Worm (Caenorhabditis elegans) whole organism, L4/young adult: ENCODE data around the gene spp-10.

Experiments
- W03F9.2 ChIP-seq: fragments of 150-350 bp; optimal IDR thresholded peaks from 2 replicates; lab custom pipeline; 2014; ENCODE audit warnings: missing biosample characterization, missing genetic modification characterization
- dao-5 ChIP-seq: sonication (generic microtip); optimal IDR thresholded peaks from 2 replicates; lab custom pipeline; 2016; ENCODE audit warnings: missing genotype, missing genetic modification characterization, moderate library complexity, missing compliant biosample characterization
- him-1 ChIP-seq: sonication (generic microtip); optimal IDR thresholded peaks from 2 replicates; lab custom pipeline; 2016; ENCODE audit warnings: missing genotype, missing genetic modification reagents, missing genetic modification characterization, missing compliant biosample characterization

spp-10 gene

ce11 chrIV:8476880-8477279, at the start of gene spp-10:
Gene spp-10 (plus strand): TSS chrIV:8477180.
- no peak for TF ChIP-seq W03F9.2 (tag; lab: Kevin White, UChicago)
- TF ChIP-seq him-1 (tag; lab: Kevin White, UChicago) = no peak
- TF ChIP-seq dao-5 = no peak

ce11 chrIV:8428492-8428891, 48.5 kb upstream of the spp-10 start:
- peak; percentile 89 for TF ChIP-seq him-1 (tag; lab: Kevin White, UChicago)
- no peak for TF ChIP-seq dao-5
- TF ChIP-seq W03F9.2 (tag; lab: Kevin White, UChicago) = peak; percentile 79

ce11 chrIV:8431567-8432458, 45.2 kb upstream of the spp-10 start:
- TF ChIP-seq him-1 (tag; lab: Kevin White, UChicago) (peak; percentile 33), W03F9.2 (tag; lab: Kevin White, UChicago) (peak; percentile 3), dao-5 (no peak)

- TF ChIP-seq him-1 (tag; lab: Kevin White, UChicago) (peak; percentile 42), W03F9.2 (tag; lab: Kevin White, UChicago) (peak; percentile 87), dao-5 (no peak)
These were observed 44.3 kb upstream of the spp-10 start, which contains the start of the genes T26A8.4 and pdtf-1 for ce11 chrIV:8432709-8433108. Gene T26A8.4 (minus strand): TSS chrIV:8432893. Gene pdtf-1 (plus strand): TSS chrIV:8433038.

- TF ChIP-seq W03F9.2 (tag; lab: Kevin White, UChicago) (no peak), him-1 (tag; lab: Kevin White, UChicago) (no peak), dao-5 (no peak)
These were observed 30.1 kb upstream of the spp-10 start, which contains the start of gene T01B11.1 for ce11 chrIV:8446904-8447303. Gene T01B11.1 (plus strand): TSS chrIV:8447204.

ce11 chrIV:8449869-8450268, 27.1 kb upstream of the spp-10 start:
- no peak for TF ChIP-seq him-1 (tag; lab: Kevin White, UChicago)
- no peak for TF ChIP-seq W03F9.2 (tag; lab: Kevin White, UChicago)
- TF ChIP-seq dao-5 = no peak

ce11 chrIV:8450534-8450933, 26.4 kb upstream of the spp-10 start:
- TF ChIP-seq dao-5 (no peak), W03F9.2 (tag; lab: Kevin White, UChicago) (no peak), him-1 (tag; lab: Kevin White, UChicago) (no peak)

- TF ChIP-seq him-1 (tag; lab: Kevin White, UChicago) (no peak), dao-5 (no peak)
These were observed 25.2 kb upstream of the spp-10 start, which contains the start of gene eppl-1 for ce11 chrIV:8451709-8452248. Gene eppl-1 (minus strand): TSS chrIV:8451759.

- TF ChIP-seq dao-5 (no peak), W03F9.2 (tag; lab: Kevin White, UChicago) (no peak), him-1 (tag; lab: Kevin White, UChicago) (no peak)
These were observed 23.8 kb upstream of the spp-10 start for ce11 chrIV:8453178-8453577.

ce11 chrIV:8454076-8454475, 22.9 kb upstream of the spp-10 start:
- TF ChIP-seq dao-5 (no peak), him-1 (tag; lab: Kevin White, UChicago) (no peak), W03F9.2 (tag; lab: Kevin White, UChicago) (no peak)

- TF ChIP-seq dao-5 = no peak
- TF ChIP-seq W03F9.2 (tag; lab: Kevin White, UChicago) = no peak
- no peak for TF ChIP-seq him-1 (tag; lab: Kevin White, UChicago)
These were observed 20.1 kb upstream of the spp-10 start, which contains the start of gene syx-4 for ce11 chrIV:8456899-8457298. Gene syx-4 (plus strand): TSS chrIV:8457280.

- no peak for TF ChIP-seq W03F9.2 (tag; lab: Kevin White, UChicago)
- TF ChIP-seq dao-5 = no peak
- TF ChIP-seq him-1 (tag; lab: Kevin White, UChicago) = no peak
These were observed 16.8 kb upstream of the spp-10 start, which contains the start of gene ant-1.4 for ce11 chrIV:8460208-8460607. Gene ant-1.4 (minus strand): TSS chrIV:8460308.

- no peak for TF ChIP-seq dao-5
- no peak for TF ChIP-seq W03F9.2 (tag; lab: Kevin White, UChicago)
- TF ChIP-seq him-1 (tag; lab: Kevin White, UChicago) = no peak
These were observed 15.8 kb upstream of the spp-10 start for ce11 chrIV:8461177-8461576.

- no peak for TF ChIP-seq dao-5
- TF ChIP-seq him-1 (tag; lab: Kevin White, UChicago) = no peak
- TF ChIP-seq W03F9.2 (tag; lab: Kevin White, UChicago) = no peak
These were observed 14.6 kb upstream of the spp-10 start for ce11 chrIV:8462376-8462775.
